Worm (Caenorhabditis elegans): ENCODE results near the gene Y62F5A.10.

- no peak for TF ChIP-seq tra-1 (GFP tag; IDR thresholded peaks at IDR 0.05)
- no peak for TF ChIP-seq nhr-76 (tag; optimal IDR thresholded peaks at IDR 0.05)
- no peak for TF ChIP-seq daf-12 (tag; optimal IDR thresholded peaks at IDR 0.05)
- no peak for TF ChIP-seq zfp-3 (GFP tag; conservative IDR thresholded peaks at IDR 0.05)
- no peak for TF ChIP-seq nhr-77 (tag; optimal IDR thresholded peaks at IDR 0.05)
- TF ChIP-seq mxl-2 (GFP tag; conservative IDR thresholded peaks at IDR 0.05), result no peak
- no peak for TF ChIP-seq daf-16 (GFP tag; optimal IDR thresholded peaks at IDR 0.05)
- TF ChIP-seq daf-16 (tag; optimal IDR thresholded peaks at IDR 0.05), result no peak
- TF ChIP-seq aly-2 (tag; optimal IDR thresholded peaks at IDR 0.05), result no peak
- no peak for TF ChIP-seq pha-4 (GFP tag; IDR thresholded peaks at IDR 0.05)
- no peak for TF ChIP-seq pha-4 (tag; optimal IDR thresholded peaks at IDR 0.05)
Observed at ce11 chrII:11512921-11513320, 8.5 kb upstream of the Y62F5A.10 start.
